Fruit fly (Drosophila melanogaster): ENCODE measurements around the gene CG31097.

- TF ChIP-seq cnc (optimal IDR thresholded peaks at IDR 0.05) (no peak), bab1 (GFP tag; optimal IDR thresholded peaks at IDR 0.05) (no peak), ovo (GFP tag; optimal IDR thresholded peaks at IDR 0.05) (no peak), pad (GFP tag; optimal IDR thresholded peaks at IDR 0.05) (no peak), CG1620 (GFP tag; optimal IDR thresholded peaks at IDR 0.05) (no peak), CG11617 (GFP tag; optimal IDR thresholded peaks at IDR 0.05) (no peak), toe (GFP tag; optimal IDR thresholded peaks at IDR 0.05) (no peak), tj (GFP tag; optimal IDR thresholded peaks at IDR 0.05) (no peak), kay (GFP tag; ENCODE audit: borderline replicate concordance) (peak; percentile 93), Hr96 (GFP tag; optimal IDR thresholded peaks at IDR 0.05) (no peak), CG33017 (tag; optimal IDR thresholded peaks at IDR 0.05) (no peak)
These were observed 4.7 kb upstream of the CG31097 start, which contains the start of gene CG31370 for dm6 chr3R:25302239-25302638.
